Fruit fly (Drosophila melanogaster) whole organism, wandering third instar larva: Measurements from ENCODE around the gene DCP2.

ENCODE experiments used
- br ChIP-seq: fragments of 200-800 bp; sonication (Bioruptor generic); optimal IDR thresholded peaks from 2 replicates; lab custom pipeline; 2016; ENCODE audit warnings: missing biosample characterization, missing genetic modification characterization
- pan ChIP-seq: fragments of >200 bp; optimal IDR thresholded peaks from 2 replicates; lab custom pipeline; 2017
- rgr ChIP-seq: fragments of 200-800 bp; sonication (Bioruptor generic); optimal IDR thresholded peaks from 3 replicates; lab custom pipeline; 2016; ENCODE audit warnings: missing biosample characterization, mild to moderate bottlenecking, missing genetic modification characterization

- TF ChIP-seq pan (lab: Kevin White, UChicago) (no peak), br (GFP tag; lab: Kevin White, UChicago) (no peak), rgr (GFP tag; lab: Kevin White, UChicago) (no peak)
These were observed 17.7 kb upstream of the DCP2 start, which contains the start of gene meru for dm6 chr3L:15843962-15844361.
